Worm (Caenorhabditis elegans) whole organism, early embryonic: ENCODE measurements around the gene F20B6.6.

Source experiments
- F13C5.2 ChIP-seq: sonication (generic microtip); optimal IDR thresholded peaks from 2 replicates; lab custom pipeline; 2017; ENCODE audit warnings: mild to moderate bottlenecking, missing genetic modification characterization, inconsistent platforms, missing compliant biosample characterization
- ama-1 ChIP-seq: fragments of 150-350 bp; optimal IDR thresholded peaks from 2 replicates; lab custom pipeline; 2014
- ets-7 ChIP-seq: sonication (generic microtip); optimal IDR thresholded peaks from 2 replicates; lab custom pipeline; 2016; ENCODE audit warnings: missing genotype, missing genetic modification characterization, missing compliant biosample characterization
- hnd-1 ChIP-seq: sonication (generic microtip); optimal IDR thresholded peaks from 2 replicates; lab custom pipeline; 2016; ENCODE audit warnings: missing genetic modification characterization, missing compliant biosample characterization
- sea-1 ChIP-seq: fragments of 200-800 bp; sonication (Bioruptor generic); conservative IDR thresholded peaks from 2 replicates; pipeline ENCODE4 v1.3.6; 2022; ENCODE audit warnings: missing genetic modification characterization, missing compliant biosample characterization

DNA sequence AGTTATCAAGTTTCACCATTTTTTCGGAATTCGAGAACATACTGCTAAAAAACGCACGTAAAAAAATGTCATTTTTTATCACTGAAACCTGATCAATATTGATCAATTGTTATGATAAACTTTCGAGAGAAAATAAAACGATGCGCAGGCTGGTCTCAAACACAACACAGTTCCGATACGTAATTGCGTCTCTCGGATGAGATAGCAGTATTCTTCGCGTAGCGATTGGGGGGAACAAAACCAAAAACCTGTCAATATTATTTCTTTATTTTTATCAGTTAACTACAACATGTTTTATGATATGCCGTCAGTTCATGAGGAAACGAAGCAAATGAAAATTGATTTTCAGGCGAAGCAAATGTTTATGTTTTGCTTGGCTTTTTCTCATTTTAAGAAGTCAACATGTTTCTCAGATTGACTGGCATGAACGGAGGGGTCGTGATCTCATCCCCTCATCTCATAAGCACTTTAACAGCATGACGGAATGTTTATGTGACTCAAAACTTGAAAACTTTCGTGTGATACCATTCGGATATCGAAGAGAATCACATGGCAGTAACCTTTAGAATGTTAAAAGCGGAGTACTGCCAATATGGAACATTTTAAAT lies 13.6 kb upstream of the F20B6.6 start:
- no peak for TF ChIP-seq hnd-1 (tag; lab: Kevin White, UChicago)
- TF ChIP-seq ama-1 (lab: Kevin White, UChicago) = no peak
- no peak for TF ChIP-seq F13C5.2 (tag; lab: Kevin White, UChicago)
- no peak for TF ChIP-seq ets-7 (tag; lab: Kevin White, UChicago)
- no peak for TF ChIP-seq sea-1 (GFP tag; lab: Robert Waterston, UW)
